Worm (Caenorhabditis elegans): ENCODE measurements around the gene fbxa-151.

DNA sequence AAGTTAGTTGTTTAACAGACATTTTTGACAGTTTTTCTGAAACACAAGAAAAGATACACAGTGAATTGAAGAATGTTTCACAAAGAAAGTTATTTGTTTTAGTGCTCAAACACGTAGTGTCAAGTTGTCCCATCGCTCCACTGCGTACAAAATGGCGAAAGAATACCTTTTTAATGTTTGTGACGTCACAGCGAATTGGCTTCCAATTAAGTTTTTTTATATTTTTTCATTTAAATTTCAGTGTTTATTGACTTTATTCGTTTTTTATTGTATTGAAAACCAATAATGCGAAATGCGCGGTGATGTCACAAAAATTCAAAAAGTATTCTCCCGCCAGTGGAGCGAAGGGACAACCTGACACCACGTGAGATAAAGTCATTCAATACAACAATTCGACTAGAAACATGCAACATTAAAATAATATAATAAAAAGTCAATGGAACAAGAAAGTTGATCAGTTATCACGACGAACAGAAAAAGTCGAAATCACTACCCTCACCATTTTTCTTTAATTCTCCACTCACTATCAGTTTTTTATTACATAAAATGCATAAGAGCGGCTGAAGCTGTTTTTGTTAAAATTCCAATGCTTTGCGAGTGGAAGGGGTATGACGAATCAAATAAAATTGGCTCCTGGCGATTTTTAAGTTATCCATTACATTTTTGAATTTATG is 7.1 kb upstream of the fbxa-151 start, which contains the start of gene fbxa-29:
- TF ChIP-seq pes-1 (GFP tag; IDR thresholded peaks at IDR 0.05) (no peak), tbx-37 (GFP tag; conservative IDR thresholded peaks at IDR 0.05) (no peak), ama-1 (optimal IDR thresholded peaks at IDR 0.05) (no peak), flt-1 (GFP tag; IDR thresholded peaks at IDR 0.05) (no peak), aly-1 (tag; optimal IDR thresholded peaks at IDR 0.05) (no peak), F13C5.2 (tag; optimal IDR thresholded peaks at IDR 0.05) (no peak), tbx-11 (GFP tag; IDR thresholded peaks at IDR 0.05) (no peak), ceh-13 (GFP tag; optimal IDR thresholded peaks at IDR 0.05) (no peak), hnd-1 (tag; optimal IDR thresholded peaks at IDR 0.05) (no peak), hmbx-1 (tag; optimal IDR thresholded peaks at IDR 0.05) (no peak), tra-4 (tag; optimal IDR thresholded peaks at IDR 0.05) (no peak)
